Worm (Caenorhabditis elegans): ENCODE results near the gene Y37D8A.6.

- TF ChIP-seq skn-1 (tag; optimal IDR thresholded peaks at IDR 0.05) (no peak), dmd-4 (tag; optimal IDR thresholded peaks at IDR 0.05) (no peak), ceh-82 (tag; optimal IDR thresholded peaks at IDR 0.05) (no peak), unc-62 (GFP tag; optimal IDR thresholded peaks at IDR 0.05) (no peak), lin-11 (tag; optimal IDR thresholded peaks at IDR 0.05) (no peak), nhr-25 (tag; optimal IDR thresholded peaks at IDR 0.05) (no peak)
These were observed 56.9 kb downstream of the Y37D8A.6 start, which contains the start of gene BE10.4 for ce11 chrIII:12813193-12813592.

Data from whole organism, L2 larva.